Worm (Caenorhabditis elegans): ENCODE measurements around the gene mig-13.

ce11 chrX:4822262-4822661 is 22.3 kb upstream of the mig-13 start, which contains the start of gene R08E3.1:
- TF ChIP-seq unc-62 (GFP tag; optimal IDR thresholded peaks at IDR 0.05): no peak
- TF ChIP-seq F16B12.6 (tag; optimal IDR thresholded peaks at IDR 0.05): no peak
- no peak for TF ChIP-seq skn-1 (tag; optimal IDR thresholded peaks at IDR 0.05)
- TF ChIP-seq lin-13 (GFP tag; optimal IDR thresholded peaks at IDR 0.05): no peak
- no peak for TF ChIP-seq snpc-4 (tag; optimal IDR thresholded peaks at IDR 0.05)
- TF ChIP-seq hlh-4 (tag; optimal IDR thresholded peaks at IDR 0.05): no peak
- no peak for TF ChIP-seq rnt-1 (tag; optimal IDR thresholded peaks at IDR 0.05)
- no peak for TF ChIP-seq blmp-1 (tag; optimal IDR thresholded peaks at IDR 0.05)
- TF ChIP-seq aha-1 (tag; optimal IDR thresholded peaks at IDR 0.05): no peak
- no peak for TF ChIP-seq lsy-2 (tag; optimal IDR thresholded peaks at IDR 0.05)
- TF ChIP-seq tbx-2 (tag; optimal IDR thresholded peaks at IDR 0.05): no peak
- no peak for TF ChIP-seq lin-35 (GFP tag; optimal IDR thresholded peaks at IDR 0.05)
- no peak for TF ChIP-seq egl-27 (tag; optimal IDR thresholded peaks at IDR 0.05)

Measured in whole organism, L1 larva.